Worm (Caenorhabditis elegans) whole organism, L1 larva: Measurements from ENCODE around the gene F10C2.4.

Experiments
- aly-2 ChIP-seq: fragments of 150-350 bp; optimal IDR thresholded peaks from 2 replicates; lab custom pipeline; 2014; ENCODE audit warnings: missing biosample characterization, missing genetic modification characterization
- fos-1 ChIP-seq: fragments of 150-350 bp; optimal IDR thresholded peaks from 2 replicates; lab custom pipeline; 2014; ENCODE audit warnings: missing biosample characterization, missing genetic modification characterization
- mdl-1 ChIP-seq, 2 experiments: fragments of 150-350 bp; optimal IDR thresholded peaks; 2 replicates each; lab custom pipeline; 2014 to 2017; ENCODE audit warnings: missing biosample characterization in 2 of 2, missing genetic modification characterization in 2 of 2, inconsistent platforms in 1 of 2
- nhr-11 ChIP-seq: fragments of 150-350 bp; optimal IDR thresholded peaks from 2 replicates; lab custom pipeline; 2014; ENCODE audit warnings: missing biosample characterization, missing genetic modification characterization
- nhr-237 ChIP-seq: fragments of 150-350 bp; optimal IDR thresholded peaks from 2 replicates; lab custom pipeline; 2014; ENCODE audit warnings: missing biosample characterization, missing genetic modification characterization
- skn-1 ChIP-seq: fragments of 150-350 bp; optimal IDR thresholded peaks from 2 replicates; lab custom pipeline; 2014; ENCODE audit warnings: missing biosample characterization, missing genetic modification characterization
- zag-1 ChIP-seq: fragments of 150-350 bp; optimal IDR thresholded peaks from 2 replicates; lab custom pipeline; 2014; ENCODE audit warnings: missing biosample characterization, missing genetic modification characterization
- ztf-4 ChIP-seq: fragments of 150-350 bp; optimal IDR thresholded peaks from 2 replicates; lab custom pipeline; 2014; ENCODE audit warnings: missing biosample characterization, missing genetic modification characterization

DNA sequence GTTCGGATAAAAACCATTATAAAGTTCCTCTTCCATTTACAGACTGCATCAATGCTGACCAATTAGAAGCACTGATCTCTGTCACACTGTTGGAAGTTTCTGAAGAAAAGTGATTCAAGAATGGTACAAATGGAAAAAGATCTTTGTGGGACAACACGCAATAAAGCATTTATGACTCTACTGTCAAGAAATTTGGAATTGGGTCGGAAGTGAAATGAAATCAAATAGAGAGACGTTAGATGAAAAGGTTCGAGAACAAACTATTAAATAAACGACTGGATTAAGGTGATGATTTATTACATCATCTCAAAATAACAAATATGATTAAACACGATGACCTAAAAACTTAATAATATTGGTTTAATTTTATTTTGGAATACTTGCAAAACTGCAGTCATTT, 34.9 kb upstream of the F10C2.4 start, which contains the start of gene F57F5.3:
- TF ChIP-seq nhr-237 (tag; lab: Kevin White, UChicago), result no peak
- TF ChIP-seq mdl-1 (tag; optimal IDR thresholded peaks at IDR 0.05; lab: Kevin White, UChicago), result no peak
- no peak for TF ChIP-seq fos-1 (tag; lab: Kevin White, UChicago)
- TF ChIP-seq ztf-4, result no peak
- TF ChIP-seq nhr-11 (tag; lab: Kevin White, UChicago), result no peak
- TF ChIP-seq zag-1 (tag; lab: Kevin White, UChicago), result no peak
- no peak for TF ChIP-seq aly-2
- TF ChIP-seq skn-1 (tag; lab: Kevin White, UChicago), result no peak
